Fruit fly (Drosophila melanogaster) whole organism, wandering third instar larva: Measurements from ENCODE around the gene mtd.

Experiments used
- Abd-B ChIP-seq: fragments of >200 bp; optimal IDR thresholded peaks from 2 replicates; lab custom pipeline; 2017; ENCODE audit warnings: missing biosample characterization, missing genetic modification characterization
- CG32264 ChIP-seq: fragments of 200-800 bp; sonication (Bioruptor generic); optimal IDR thresholded peaks from 2 replicates; lab custom pipeline; 2016; ENCODE audit warnings: missing biosample characterization, missing genetic modification characterization
- CG9705 ChIP-seq: fragments of 200-800 bp; sonication (Bioruptor generic); optimal IDR thresholded peaks from 2 replicates; lab custom pipeline; 2018; ENCODE audit warnings: missing biosample characterization, mild to moderate bottlenecking, missing genetic modification characterization
- CrebA ChIP-seq: fragments of 200-800 bp; sonication (Bioruptor generic); optimal IDR thresholded peaks from 2 replicates; lab custom pipeline; 2016; ENCODE audit warnings: missing biosample characterization, mild to moderate bottlenecking, missing genetic modification characterization, borderline replicate concordance
- Dfd ChIP-seq: fragments of >200 bp; optimal IDR thresholded peaks from 2 replicates; lab custom pipeline; 2017; ENCODE audit warnings: missing biosample characterization, missing genetic modification characterization
- Dif ChIP-seq: fragments of 200-275, 200-300 bp; sonication (Bioruptor generic); optimal IDR thresholded peaks from 2 replicates; lab custom pipeline; 2018; ENCODE audit warnings: missing biosample characterization, missing genetic modification characterization; ENCODE audit not compliant: partially characterized antibody
- GATAd ChIP-seq: sonication (Bioruptor generic); optimal IDR thresholded peaks from 2 replicates; lab custom pipeline; 2016; ENCODE audit warnings: missing biosample characterization, missing genetic modification characterization
- HLH106 ChIP-seq: fragments of 200-800 bp; optimal IDR thresholded peaks from 3 replicates; lab custom pipeline; 2019; ENCODE audit warnings: missing biosample characterization, mild to moderate bottlenecking, missing genetic modification characterization, moderate library complexity
- Hnf4 ChIP-seq: fragments of 200-800 bp; sonication (Bioruptor generic); optimal IDR thresholded peaks from 2 replicates; lab custom pipeline; 2016; ENCODE audit warnings: missing biosample characterization, mild to moderate bottlenecking, missing genetic modification characterization
- Hr78 ChIP-seq: fragments of >200 bp; optimal IDR thresholded peaks from 2 replicates; lab custom pipeline; 2017; ENCODE audit warnings: missing biosample characterization, missing genetic modification characterization
- Hr83 ChIP-seq: fragments of 200-300 bp; sonication (Bioruptor generic); optimal IDR thresholded peaks from 2 replicates; lab custom pipeline; 2016; ENCODE audit warnings: missing biosample characterization, mild to moderate bottlenecking, missing genetic modification characterization, moderate library complexity; ENCODE audit not compliant: poor library complexity, severe bottlenecking
- Jra ChIP-seq: sonication (Bioruptor generic); optimal IDR thresholded peaks from 2 replicates; lab custom pipeline; 2016; ENCODE audit warnings: missing biosample characterization, missing genetic modification characterization
- Mio ChIP-seq: sonication (Bioruptor generic); optimal IDR thresholded peaks from 2 replicates; lab custom pipeline; 2016; ENCODE audit warnings: missing biosample characterization, missing genetic modification characterization
- Myc ChIP-seq: fragments of >200 bp; optimal IDR thresholded peaks from 2 replicates; lab custom pipeline; 2017
- N ChIP-seq: fragments of >200 bp; optimal IDR thresholded peaks from 2 replicates; lab custom pipeline; 2018; ENCODE audit warnings: missing biosample characterization, missing external identifiers, missing genetic modification characterization
- OdsH ChIP-seq: fragments of 200-800 bp; sonication (Bioruptor generic); optimal IDR thresholded peaks from 2 replicates; lab custom pipeline; 2016; ENCODE audit warnings: missing biosample characterization, mild to moderate bottlenecking, missing genetic modification characterization
- Rel ChIP-seq, 2 experiments: fragments of 200-800 bp; sonication (Bioruptor generic) in 1 of 2; optimal IDR thresholded peaks; 2 replicates in 1 of 2; 3 replicates in 1 of 2; lab custom pipeline; 2016 to 2019; ENCODE audit warnings: mild to moderate bottlenecking in 2 of 2, missing biosample characterization in 2 of 2, missing genetic modification characterization in 2 of 2, moderate library complexity in 1 of 2
- Sp1 ChIP-seq: fragments of 200-800 bp; sonication (Bioruptor generic); optimal IDR thresholded peaks from 3 replicates; lab custom pipeline; 2019; ENCODE audit warnings: missing biosample characterization, mild to moderate bottlenecking, missing genetic modification characterization, moderate library complexity
- Vsx2 ChIP-seq: fragments of 200-300, 225-300 bp; sonication (Bioruptor generic); optimal IDR thresholded peaks from 2 replicates; lab custom pipeline; 2018; ENCODE audit warnings: missing biosample characterization, missing genetic modification characterization; ENCODE audit not compliant: partially characterized antibody
- br ChIP-seq: fragments of 200-800 bp; sonication (Bioruptor generic); optimal IDR thresholded peaks from 2 replicates; lab custom pipeline; 2016; ENCODE audit warnings: missing biosample characterization, missing genetic modification characterization
- brk ChIP-seq: fragments of 200-800 bp; sonication (Bioruptor generic); optimal IDR thresholded peaks from 2 replicates; lab custom pipeline; 2016; ENCODE audit warnings: missing biosample characterization, mild to moderate bottlenecking, missing genetic modification characterization
- dl ChIP-seq, 2 experiments: fragments of 175-275, 200-275 bp in 1 of 2; fragments of 200-275 bp in 1 of 2; sonication (Bioruptor generic); optimal IDR thresholded peaks; lab custom pipeline; 2018; ENCODE audit warnings: mild to moderate bottlenecking in 2 of 2, missing biosample characterization in 2 of 2, missing genetic modification characterization in 2 of 2, moderate library complexity in 2 of 2; ENCODE audit not compliant: partially characterized antibody in 2 of 2, insufficient read depth in 1 of 2
- dmrt93B ChIP-seq: fragments of 200-800 bp; sonication (Bioruptor generic); optimal IDR thresholded peaks from 2 replicates; lab custom pipeline; 2018; ENCODE audit warnings: missing biosample characterization, mild to moderate bottlenecking, missing genetic modification characterization
- dsf ChIP-seq: sonication (Bioruptor generic); optimal IDR thresholded peaks from 2 replicates; lab custom pipeline; 2016; ENCODE audit warnings: missing biosample characterization, missing genetic modification characterization, borderline replicate concordance
- ey ChIP-seq: fragments of 200-800 bp; sonication (Bioruptor generic); optimal IDR thresholded peaks from 2 replicates; lab custom pipeline; 2016; ENCODE audit warnings: missing biosample characterization, missing genetic modification characterization
- foxo ChIP-seq, 2 experiments: fragments of 200-800 bp; sonication (Bioruptor generic); optimal IDR thresholded peaks; 2 replicates in 1 of 2; 3 replicates in 1 of 2; lab custom pipeline; 2016 to 2017; ENCODE audit warnings: missing biosample characterization in 2 of 2, missing genetic modification characterization in 2 of 2
- fru ChIP-seq: fragments of 200-800 bp; sonication (Bioruptor generic); optimal IDR thresholded peaks from 3 replicates; lab custom pipeline; 2016; ENCODE audit warnings: missing biosample characterization, mild to moderate bottlenecking, missing genetic modification characterization
- h ChIP-seq: fragments of 200-800 bp; sonication (Bioruptor generic); optimal IDR thresholded peaks from 3 replicates; lab custom pipeline; 2016; ENCODE audit warnings: missing biosample characterization, mild to moderate bottlenecking, missing genetic modification characterization
- jim ChIP-seq: fragments of 175-275, 200-325 bp; sonication (Bioruptor generic); optimal IDR thresholded peaks from 2 replicates; lab custom pipeline; 2016; ENCODE audit warnings: missing biosample characterization, mild to moderate bottlenecking, missing genetic modification characterization
- lola ChIP-seq: fragments of >200 bp; optimal IDR thresholded peaks from 2 replicates; lab custom pipeline; 2017; ENCODE audit warnings: missing biosample characterization, missing genetic modification characterization
- pan ChIP-seq: fragments of >200 bp; optimal IDR thresholded peaks from 2 replicates; lab custom pipeline; 2017
- psq ChIP-seq: fragments of 200-800 bp; sonication (Bioruptor generic); optimal IDR thresholded peaks from 3 replicates; lab custom pipeline; 2017; ENCODE audit warnings: missing biosample characterization, mild to moderate bottlenecking, missing genetic modification characterization, moderate library complexity
- rgr ChIP-seq: fragments of 200-800 bp; sonication (Bioruptor generic); optimal IDR thresholded peaks from 3 replicates; lab custom pipeline; 2016; ENCODE audit warnings: missing biosample characterization, mild to moderate bottlenecking, missing genetic modification characterization
- sage ChIP-seq: fragments of 200-800 bp; sonication (Bioruptor generic); optimal IDR thresholded peaks from 2 replicates; lab custom pipeline; 2016; ENCODE audit warnings: missing biosample characterization, mild to moderate bottlenecking, missing genetic modification characterization
- sv ChIP-seq: fragments of 200-800 bp; sonication (Bioruptor generic); optimal IDR thresholded peaks from 3 replicates; lab custom pipeline; 2016; ENCODE audit warnings: missing biosample characterization, missing genetic modification characterization
- tai ChIP-seq: sonication (Bioruptor generic); optimal IDR thresholded peaks from 2 replicates; lab custom pipeline; 2016; ENCODE audit warnings: missing biosample characterization, missing genetic modification characterization
- usp ChIP-seq: fragments of >200 bp; optimal IDR thresholded peaks from 2 replicates; lab custom pipeline; 2017; ENCODE audit warnings: missing biosample characterization, missing genetic modification characterization
- woc ChIP-seq: sonication (Bioruptor generic); optimal IDR thresholded peaks from 2 replicates; lab custom pipeline; 2016; ENCODE audit warnings: missing biosample characterization, mild to moderate bottlenecking, missing genetic modification characterization

Gene mtd

DNA sequence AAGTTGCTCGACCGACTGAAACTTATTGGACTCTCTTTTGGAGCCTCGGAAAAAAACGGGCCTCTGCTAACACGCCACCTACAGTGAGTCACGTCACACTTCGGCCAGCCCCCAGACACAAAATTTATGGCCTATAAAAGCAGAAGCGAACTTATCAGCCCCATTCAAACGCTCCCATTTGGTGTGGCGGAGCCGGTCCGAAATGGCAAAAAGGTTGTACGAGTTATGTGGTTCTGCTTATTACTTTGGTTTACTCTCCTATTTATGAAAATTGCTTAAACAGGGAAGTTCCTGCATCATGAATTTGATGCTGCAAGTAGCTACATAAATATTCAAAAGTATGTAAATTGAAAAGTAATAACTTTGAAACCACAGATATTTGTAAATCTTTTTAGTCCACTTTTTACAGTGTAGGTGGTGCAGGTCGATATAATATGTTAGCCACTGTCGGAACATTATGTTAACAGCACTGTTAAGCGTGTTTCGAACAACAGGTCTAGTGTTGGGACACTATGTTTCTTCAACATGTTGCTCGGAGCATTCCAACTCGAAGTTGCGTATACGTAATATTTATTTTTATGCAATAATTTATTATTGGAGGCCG is 66.8 kb downstream of the mtd start:
- TF ChIP-seq usp (GFP tag; lab: Kevin White, UChicago) (no peak), N (GFP tag; lab: Kevin White, UChicago) (no peak), foxo (GFP tag; optimal IDR thresholded peaks at IDR 0.05; lab: Kevin White, UChicago) (peak in 1 of 2 experiments; percentile 90), psq (GFP tag; lab: Kevin White, UChicago) (peak; percentile 86), Vsx2 (no peak), CG9705 (peak; percentile 57), woc (peak; percentile 87), Hr83 (no peak), Hr78 (GFP tag; lab: Kevin White, UChicago) (no peak), Jra (peak; percentile 69), ey (GFP tag; lab: Kevin White, UChicago) (peak; percentile 91), Mio (GFP tag; lab: Kevin White, UChicago) (peak; percentile 27), jim (GFP tag; lab: Kevin White, UChicago) (no peak), dl (GFP tag; optimal IDR thresholded peaks at IDR 0.05; lab: Kevin White, UChicago; ENCODE audit: insufficient read depth in 1 of 2, partially characterized antibody in 2 of 2) (no peak), sv (GFP tag; lab: Kevin White, UChicago) (peak; percentile 88), rgr (GFP tag; lab: Kevin White, UChicago) (peak; percentile 85), HLH106 (peak; percentile 87), lola (no peak), tai (GFP tag; lab: Kevin White, UChicago) (peak; percentile 58), Myc (no peak), pan (no peak), GATAd (GFP tag; lab: Kevin White, UChicago) (no peak), Sp1 (GFP tag; lab: Kevin White, UChicago) (peak; percentile 83), br (peak; percentile 85), OdsH (GFP tag; lab: Kevin White, UChicago) (peak; percentile 78), Rel (GFP tag; optimal IDR thresholded peaks at IDR 0.05; lab: Kevin White, UChicago) (no peak), Rel (tag; optimal IDR thresholded peaks at IDR 0.05; lab: Kevin White, UChicago) (peak; percentile 26), Hnf4 (GFP tag; lab: Kevin White, UChicago) (peak; percentile 74), h (GFP tag; lab: Kevin White, UChicago) (peak; percentile 89), sage (no peak), dmrt93B (peak; percentile 80), dsf (no peak), CrebA (no peak), Abd-B (GFP tag; lab: Kevin White, UChicago) (no peak), brk (GFP tag; lab: Kevin White, UChicago) (peak; percentile 9), Dif (no peak), Dfd (GFP tag; lab: Kevin White, UChicago) (no peak), CG32264 (peak; percentile 19), fru (GFP tag; lab: Kevin White, UChicago) (peak; percentile 93)

DNA sequence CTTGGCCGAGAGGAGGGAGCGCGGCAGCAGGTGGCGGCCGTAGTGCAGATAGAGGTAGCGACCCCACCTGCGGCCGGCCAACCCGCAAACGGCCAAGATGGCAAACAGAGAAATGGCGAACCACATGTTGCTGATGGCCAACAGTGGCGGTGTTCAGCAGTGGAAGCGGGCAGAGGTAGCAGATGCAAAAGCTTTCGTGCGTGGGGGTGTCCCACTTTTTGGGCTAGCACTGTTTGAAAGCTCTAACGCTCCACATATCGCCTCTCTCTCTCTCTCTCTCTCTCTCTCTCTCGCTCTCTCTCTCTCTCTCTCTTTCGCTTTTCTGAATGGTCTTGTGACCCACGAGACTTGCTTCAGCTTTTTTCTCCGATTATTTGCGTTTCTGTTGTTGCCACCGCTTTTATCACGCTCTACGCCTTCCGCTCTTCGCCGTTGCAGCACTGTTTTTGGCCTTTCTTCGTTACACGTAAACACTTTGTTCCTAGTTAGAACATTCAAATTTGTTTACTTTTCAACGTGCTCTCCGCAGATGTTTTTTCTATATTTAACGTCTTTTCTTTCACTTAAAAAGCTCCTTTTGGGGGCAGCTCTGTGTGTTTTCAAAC is 67.4 kb downstream of the mtd start:
- TF ChIP-seq brk (GFP tag; lab: Kevin White, UChicago), result no peak
- TF ChIP-seq dsf, result no peak
- TF ChIP-seq CG32264, result no peak
- TF ChIP-seq GATAd (GFP tag; lab: Kevin White, UChicago), result no peak
- TF ChIP-seq br, result peak; percentile 20
- no peak for TF ChIP-seq pan
- no peak for TF ChIP-seq CG9705
- TF ChIP-seq usp (GFP tag; lab: Kevin White, UChicago), result no peak
- TF ChIP-seq Dfd (GFP tag; lab: Kevin White, UChicago), result no peak
- no peak for TF ChIP-seq Abd-B (GFP tag; lab: Kevin White, UChicago)
- peak; percentile 89 for TF ChIP-seq psq (GFP tag; lab: Kevin White, UChicago)
- peak; percentile 48 for TF ChIP-seq h (GFP tag; lab: Kevin White, UChicago)
- TF ChIP-seq N (GFP tag; lab: Kevin White, UChicago), result no peak
- peak; percentile 21 for TF ChIP-seq jim (GFP tag; lab: Kevin White, UChicago)
- TF ChIP-seq Hr83, result peak; percentile 89
- peak; percentile 59 for TF ChIP-seq rgr (GFP tag; lab: Kevin White, UChicago)
- TF ChIP-seq HLH106, result no peak
- peak; percentile 40 for TF ChIP-seq CrebA
- no peak for TF ChIP-seq sv (GFP tag; lab: Kevin White, UChicago)
- no peak for TF ChIP-seq ey (GFP tag; lab: Kevin White, UChicago)
- TF ChIP-seq Dif, result peak; percentile 96
- TF ChIP-seq dl (GFP tag; optimal IDR thresholded peaks at IDR 0.05; lab: Kevin White, UChicago; ENCODE audit: insufficient read depth in 1 of 2, partially characterized antibody in 2 of 2), result peak; percentile 90 to 94
- no peak for TF ChIP-seq lola
- peak; percentile 27 for TF ChIP-seq fru (GFP tag; lab: Kevin White, UChicago)
- TF ChIP-seq Sp1 (GFP tag; lab: Kevin White, UChicago), result no peak
- TF ChIP-seq foxo (GFP tag; optimal IDR thresholded peaks at IDR 0.05; lab: Kevin White, UChicago), result peak in 1 of 2 experiments; percentile 20
- TF ChIP-seq Hnf4 (GFP tag; lab: Kevin White, UChicago), result no peak
- TF ChIP-seq tai (GFP tag; lab: Kevin White, UChicago), result no peak
- TF ChIP-seq Jra, result no peak
- TF ChIP-seq woc, result no peak
- TF ChIP-seq Vsx2, result peak; percentile 66
- no peak for TF ChIP-seq sage
- TF ChIP-seq OdsH (GFP tag; lab: Kevin White, UChicago), result peak; percentile 27
- no peak for TF ChIP-seq Hr78 (GFP tag; lab: Kevin White, UChicago)
- no peak for TF ChIP-seq dmrt93B
- TF ChIP-seq Myc, result peak; percentile 8
- peak; percentile 19 for TF ChIP-seq Rel (GFP tag; optimal IDR thresholded peaks at IDR 0.05; lab: Kevin White, UChicago)
- TF ChIP-seq Rel (tag; optimal IDR thresholded peaks at IDR 0.05; lab: Kevin White, UChicago), result peak; percentile 54
- TF ChIP-seq Mio (GFP tag; lab: Kevin White, UChicago), result no peak
